Worm (Caenorhabditis elegans) whole organism, late embryonic: Measurements from ENCODE around the gene F08G12.1.

Experiments
- ceh-30 ChIP-seq: fragments of 150-350 bp; optimal IDR thresholded peaks from 2 replicates; lab custom pipeline; 2014; ENCODE audit warnings: missing biosample characterization, missing genetic modification characterization
- ceh-48 ChIP-seq: sonication (generic microtip); optimal IDR thresholded peaks from 2 replicates; lab custom pipeline; 2016; ENCODE audit warnings: missing genetic modification characterization, inconsistent platforms, missing compliant biosample characterization
- pqm-1 ChIP-seq: sonication (generic microtip); optimal IDR thresholded peaks from 2 replicates; lab custom pipeline; 2016; ENCODE audit warnings: missing genetic modification characterization, missing compliant biosample characterization
- ttx-3 ChIP-seq: sonication (generic microtip); optimal IDR thresholded peaks from 2 replicates; lab custom pipeline; 2016; ENCODE audit warnings: missing genetic modification reagents, missing genetic modification characterization, missing compliant biosample characterization

DNA sequence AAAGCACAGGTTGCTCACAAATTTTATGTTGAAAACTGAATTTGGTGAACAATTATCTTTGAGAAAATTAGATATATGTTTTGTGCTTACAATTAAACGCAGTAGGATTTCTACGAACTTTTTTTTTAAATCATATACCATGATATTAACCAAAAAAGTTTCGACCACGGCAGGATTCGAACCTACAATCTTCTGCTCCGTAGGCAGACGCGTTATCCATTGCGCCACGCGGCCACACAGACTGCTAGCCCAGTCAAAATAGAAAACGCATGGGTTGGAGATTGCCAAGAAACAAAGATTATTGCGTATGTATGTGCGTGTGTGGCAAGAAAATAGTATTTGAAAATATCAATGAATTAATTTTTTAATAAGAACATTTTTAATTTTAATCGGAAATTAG, 53.2 kb downstream of the F08G12.1 start:
- TF ChIP-seq ceh-30 (tag; lab: Kevin White, UChicago) (no peak), ceh-48 (tag; lab: Kevin White, UChicago) (no peak), pqm-1 (tag; lab: Kevin White, UChicago) (no peak), ttx-3 (tag; lab: Kevin White, UChicago) (peak; percentile 55)
